Worm (Caenorhabditis elegans) whole organism, L4 larva: ENCODE data around the gene mtp-18.

Source experiments
- F49E8.2 ChIP-seq: sonication (generic microtip); optimal IDR thresholded peaks from 2 replicates; lab custom pipeline; 2016; ENCODE audit warnings: missing compliant biosample characterization, mild to moderate bottlenecking, missing genetic modification characterization, borderline replicate concordance
- fos-1 ChIP-seq: fragments of 150-350 bp; optimal IDR thresholded peaks from 2 replicates; lab custom pipeline; 2014; ENCODE audit warnings: missing biosample characterization, missing genetic modification characterization
- hmg-1.1 ChIP-seq: fragments of 200-800 bp; sonication (Bioruptor generic); IDR thresholded peaks from 2 replicates; pipeline ENCODE4 v1.3.6; 2022; ENCODE audit warnings: missing genetic modification reagents, missing genetic modification characterization, missing compliant biosample characterization
- jun-1 ChIP-seq: fragments of 150-350 bp; optimal IDR thresholded peaks from 2 replicates; lab custom pipeline; 2014; ENCODE audit warnings: missing biosample characterization, missing genetic modification reagents, missing genetic modification characterization
- lin-38 ChIP-seq: fragments of 200-800 bp; sonication (Bioruptor generic); IDR thresholded peaks from 2 replicates; pipeline ENCODE4 v1.3.6; 2022; ENCODE audit warnings: missing genetic modification reagents, missing genetic modification characterization, missing compliant biosample characterization
- mep-1 ChIP-seq: fragments of 150-350 bp; sonication (generic microtip); optimal IDR thresholded peaks from 3 replicates; lab custom pipeline; 2014; ENCODE audit warnings: missing biosample characterization, missing genetic modification characterization
- nhr-11 ChIP-seq: fragments of 150-350 bp; optimal IDR thresholded peaks from 2 replicates; lab custom pipeline; 2014; ENCODE audit warnings: missing biosample characterization, missing genetic modification characterization
- snpc-1.2 ChIP-seq: fragments of 200-800 bp; sonication (Bioruptor generic); IDR thresholded peaks from 2 replicates; pipeline ENCODE4 v1.3.6; 2022; ENCODE audit warnings: missing genetic modification reagents, missing genetic modification characterization, missing compliant biosample characterization

DNA sequence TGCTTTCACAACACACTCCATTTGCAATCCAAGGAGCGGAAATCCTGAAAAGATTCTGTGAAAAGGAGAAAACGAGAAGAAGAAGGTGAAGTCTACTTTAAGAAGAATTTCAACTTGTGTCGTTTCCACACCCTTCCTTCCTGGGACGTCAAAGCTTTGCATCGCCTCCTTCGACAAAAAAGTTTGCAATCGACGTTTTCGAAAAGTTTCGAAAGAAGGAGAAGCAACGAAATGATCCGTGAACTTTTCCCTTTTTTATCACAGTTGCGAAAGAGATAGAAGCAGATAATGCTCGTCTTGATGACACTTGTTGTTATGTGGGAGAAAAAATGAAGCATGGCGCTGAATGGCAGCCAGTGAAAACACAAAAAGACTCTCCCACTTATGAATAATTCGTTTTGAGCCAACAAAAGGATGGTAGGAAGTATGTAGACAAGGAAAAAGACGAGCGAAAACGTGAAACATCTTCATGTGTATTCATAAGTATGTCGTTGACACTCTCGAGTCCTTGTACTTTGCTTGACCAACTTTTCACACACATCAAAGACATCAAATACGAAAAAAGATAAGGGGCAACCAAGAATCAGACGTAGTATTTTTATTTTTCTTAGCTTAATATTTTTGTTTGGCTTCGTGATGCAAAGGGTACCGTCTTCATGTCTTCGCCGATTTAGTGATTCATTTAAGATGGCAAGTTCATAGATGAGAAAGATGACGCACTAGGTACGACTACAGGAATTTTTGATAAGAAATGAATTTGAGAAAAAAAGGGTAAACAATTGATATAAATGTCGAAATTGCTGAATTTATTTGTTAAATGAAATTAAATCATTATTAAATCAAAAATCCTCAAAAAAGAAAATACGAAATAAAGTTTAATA, 42.8 kb upstream of the mtp-18 start:
- TF ChIP-seq nhr-11 (tag; lab: Kevin White, UChicago) = no peak
- no peak for TF ChIP-seq lin-38 (GFP tag; lab: Robert Waterston, UW)
- no peak for TF ChIP-seq jun-1
- TF ChIP-seq F49E8.2 (tag; lab: Kevin White, UChicago) = no peak
- TF ChIP-seq fos-1 (tag; lab: Kevin White, UChicago) = no peak
- TF ChIP-seq mep-1 (tag; lab: Kevin White, UChicago) = no peak
- no peak for TF ChIP-seq snpc-1.2 (GFP tag; lab: Robert Waterston, UW)
- no peak for TF ChIP-seq hmg-1.1 (GFP tag; lab: Robert Waterston, UW)
